Worm (Caenorhabditis elegans): Measurements from ENCODE around the gene F59B2.12.

ce11 chrIII:9002545-9002944 lies 14.9 kb upstream of the F59B2.12 start, which contains the start of the genes F59B2.15 and zif-1:
- TF ChIP-seq ama-1 (optimal IDR thresholded peaks at IDR 0.05) (no peak), ama-1 (GFP tag; optimal IDR thresholded peaks at IDR 0.05) (no peak), lin-35 (GFP tag; optimal IDR thresholded peaks at IDR 0.05) (no peak)
